Fruit fly (Drosophila melanogaster) whole organism, embryonic: ENCODE data around the gene NELF-B.

ENCODE experiments used
- Aef1 ChIP-seq: fragments of 200-800 bp; sonication (Bioruptor generic); IDR thresholded peaks from 3 replicates; pipeline ENCODE4 v1.3.6; 2022; ENCODE audit warnings: missing biosample characterization, missing genetic modification characterization
- Atf3 ChIP-seq: fragments of 200-800 bp; sonication (Bioruptor generic); optimal IDR thresholded peaks from 3 replicates; lab custom pipeline; 2016; ENCODE audit warnings: missing biosample characterization, missing genetic modification characterization
- CG10959 ChIP-seq: fragments of 200-800 bp; sonication (Bioruptor generic); IDR thresholded peaks from 2 replicates; pipeline ENCODE4 v1.3.6; 2022; ENCODE audit warnings: missing biosample characterization, missing genetic modification characterization
- CG11247 ChIP-seq: fragments of 200-800 bp; sonication (Bioruptor generic); IDR thresholded peaks from 2 replicates; pipeline ENCODE4 v1.3.6; 2022; ENCODE audit warnings: missing biosample characterization, missing genetic modification characterization
- CG11696 ChIP-seq: fragments of 200-800 bp; sonication (Bioruptor generic); IDR thresholded peaks from 2 replicates; pipeline ENCODE4 v1.3.6; 2022; ENCODE audit warnings: missing biosample characterization, missing genetic modification characterization
- CG14441 ChIP-seq: fragments of 200-800 bp; sonication (Bioruptor generic); IDR thresholded peaks from 2 replicates; pipeline ENCODE4 v1.3.6; 2022; ENCODE audit warnings: missing biosample characterization, missing genetic modification characterization
- CG14667 ChIP-seq: fragments of 200-800 bp; sonication (Bioruptor generic); IDR thresholded peaks from 2 replicates; pipeline ENCODE4 v1.3.6; 2022; ENCODE audit warnings: missing biosample characterization, missing genetic modification characterization
- CG15269 ChIP-seq: fragments of 200-800 bp; sonication (Bioruptor generic); optimal IDR thresholded peaks from 2 replicates; lab custom pipeline; 2018; ENCODE audit warnings: missing biosample characterization, mild to moderate bottlenecking, missing genetic modification characterization, moderate library complexity
- CG15601 ChIP-seq: fragments of 200-800 bp; sonication (Bioruptor generic); optimal IDR thresholded peaks from 3 replicates; lab custom pipeline; 2019; ENCODE audit warnings: missing biosample characterization, mild to moderate bottlenecking, missing genetic modification characterization, moderate library complexity
- CG15696 ChIP-seq: fragments of 200-800 bp; sonication (Bioruptor generic); optimal IDR thresholded peaks from 2 replicates; lab custom pipeline; 2019; ENCODE audit warnings: missing biosample characterization, mild to moderate bottlenecking, missing genetic modification characterization, moderate library complexity
- CG2116 ChIP-seq: fragments of 200-800 bp; sonication (Bioruptor generic); optimal IDR thresholded peaks from 3 replicates; lab custom pipeline; 2018; ENCODE audit warnings: missing biosample characterization, mild to moderate bottlenecking, missing genetic modification characterization
- CG2199 ChIP-seq: fragments of 200-800 bp; sonication (Bioruptor generic); IDR thresholded peaks from 3 replicates; pipeline ENCODE4 v1.3.6; 2022; ENCODE audit warnings: missing biosample characterization, missing genetic modification characterization
- CG30020 ChIP-seq: fragments of 200-800 bp; optimal IDR thresholded peaks from 2 replicates; lab custom pipeline; 2019; ENCODE audit warnings: missing biosample characterization, mild to moderate bottlenecking, missing genetic modification characterization, moderate library complexity
- CG31441 ChIP-seq: fragments of 200-800 bp; sonication (Bioruptor generic); IDR thresholded peaks from 2 replicates; pipeline ENCODE4 v1.3.6; 2022; ENCODE audit warnings: missing biosample characterization, missing genetic modification characterization
- CG33213 ChIP-seq: fragments of 200-800 bp; sonication (Bioruptor generic); optimal IDR thresholded peaks from 3 replicates; lab custom pipeline; 2016; ENCODE audit warnings: missing biosample characterization, missing genetic modification characterization
- CG6254 ChIP-seq: fragments of 200-800 bp; sonication (Bioruptor generic); optimal IDR thresholded peaks from 3 replicates; lab custom pipeline; 2017; ENCODE audit warnings: mild to moderate bottlenecking, missing biosample characterization, missing genetic modification reagents, missing genetic modification characterization
- CG6683 ChIP-seq: fragments of 200-800 bp; sonication (Bioruptor generic); optimal IDR thresholded peaks from 2 replicates; lab custom pipeline; 2017; ENCODE audit warnings: missing biosample characterization, mild to moderate bottlenecking, missing genetic modification characterization, missing genetic modification reagents
- CG6813 ChIP-seq: fragments of 200-800 bp; sonication (Bioruptor generic); optimal IDR thresholded peaks from 2 replicates; lab custom pipeline; 2017; ENCODE audit warnings: missing biosample characterization, missing genetic modification characterization, mild to moderate bottlenecking, moderate library complexity, missing genetic modification reagents
- CG9727 ChIP-seq: fragments of 200-800 bp; sonication (Bioruptor generic); optimal IDR thresholded peaks from 3 replicates; lab custom pipeline; 2017; ENCODE audit warnings: missing biosample characterization, mild to moderate bottlenecking, missing genetic modification characterization
- Deaf1 ChIP-seq: fragments of 200-800 bp; optimal IDR thresholded peaks from 3 replicates; lab custom pipeline; 2019; ENCODE audit warnings: missing biosample characterization, mild to moderate bottlenecking, missing genetic modification characterization, moderate library complexity
- Doc2 ChIP-seq: fragments of 200-800 bp; sonication (Bioruptor generic); IDR thresholded peaks from 2 replicates; pipeline ENCODE4 v1.3.6; 2022; ENCODE audit warnings: missing biosample characterization, missing genetic modification characterization
- ERR ChIP-seq: fragments of 200-800 bp; sonication (Bioruptor generic); optimal IDR thresholded peaks from 2 replicates; lab custom pipeline; 2016; ENCODE audit warnings: missing biosample characterization, missing genetic modification characterization
- Ets65A ChIP-seq: fragments of 200-800 bp; sonication (Bioruptor generic); peaks from one replicate; lab custom pipeline; 2016; ENCODE audit warnings: missing biosample characterization, missing genetic modification characterization
- HLH54F ChIP-seq: fragments of 200-800 bp; sonication (Bioruptor generic); optimal IDR thresholded peaks from 3 replicates; lab custom pipeline; 2016; ENCODE audit warnings: missing biosample characterization, missing genetic modification characterization
- Jarid2 ChIP-seq: fragments of 200-800 bp; sonication (Bioruptor generic); optimal IDR thresholded peaks from 3 replicates; lab custom pipeline; 2017; ENCODE audit warnings: mild to moderate bottlenecking, missing biosample characterization, missing genetic modification reagents, missing genetic modification characterization
- Med ChIP-seq: fragments of 200-800 bp; sonication (Bioruptor generic); peaks from one replicate; lab custom pipeline; 2016; ENCODE audit warnings: missing biosample characterization, missing genetic modification characterization, mild to moderate bottlenecking, inconsistent platforms, moderate library complexity
- Pdp1 ChIP-seq, 2 experiments: fragments of 200-800 bp; sonication (Bioruptor generic); optimal IDR thresholded peaks; 3 replicates each; lab custom pipeline; 2016; ENCODE audit warnings: missing biosample characterization in 2 of 2, missing genetic modification characterization in 2 of 2, mild to moderate bottlenecking in 1 of 2, moderate library complexity in 1 of 2
- Ptx1 ChIP-seq: fragments of 200-800 bp; sonication (Bioruptor generic); IDR thresholded peaks from 2 replicates; pipeline ENCODE4 v1.3.6; 2022; ENCODE audit warnings: missing biosample characterization, missing genetic modification characterization
- Sry-δ ChIP-seq: fragments of 200-800 bp; sonication (Bioruptor generic); optimal IDR thresholded peaks from 2 replicates; lab custom pipeline; 2016; ENCODE audit warnings: missing biosample characterization, missing genetic modification characterization
- Taf1 ChIP-seq: fragments of 200-800 bp; sonication (Bioruptor generic); IDR thresholded peaks from 2 replicates; pipeline ENCODE4 v1.3.6; 2022; ENCODE audit warnings: missing biosample characterization, missing genetic modification characterization
- Trl ChIP-seq, 3 experiments: fragments of >200 bp in 2 of 3; fragments of 200-800 bp in 1 of 3; sonication (Bioruptor generic) in 1 of 3; optimal IDR thresholded peaks; 2 replicates in 1 of 3; 3 replicates in 2 of 3; lab custom pipeline; 2016 to 2017; ENCODE audit warnings: missing biosample characterization in 1 of 3, missing genetic modification characterization in 1 of 3
- abd-A ChIP-seq: fragments of 200-800 bp; sonication (Bioruptor generic); optimal IDR thresholded peaks from 3 replicates; lab custom pipeline; 2019; ENCODE audit warnings: missing biosample characterization, mild to moderate bottlenecking, missing genetic modification characterization, moderate library complexity
- bowl ChIP-seq: fragments of 200-800 bp; sonication (Bioruptor generic); IDR thresholded peaks from 2 replicates; pipeline ENCODE4 v1.3.6; 2022; ENCODE audit warnings: missing biosample characterization, missing genetic modification characterization
- cato ChIP-seq: fragments of 200-800 bp; sonication (Bioruptor generic); optimal IDR thresholded peaks from 2 replicates; lab custom pipeline; 2016; ENCODE audit warnings: missing biosample characterization, missing genetic modification characterization, borderline replicate concordance
- disco-r ChIP-seq: fragments of 200-800 bp; sonication (Bioruptor generic); optimal IDR thresholded peaks from 2 replicates; lab custom pipeline; 2016; ENCODE audit warnings: missing biosample characterization, missing genetic modification characterization
- insv ChIP-seq, 2 experiments: fragments of 200-800 bp; sonication (Bioruptor generic); optimal IDR thresholded peaks; 3 replicates each; lab custom pipeline; 2016 to 2018; ENCODE audit warnings: missing biosample characterization in 2 of 2, missing genetic modification characterization in 2 of 2
- inv ChIP-seq: fragments of 200-800 bp; sonication (Bioruptor generic); IDR thresholded peaks from 2 replicates; pipeline ENCODE4 v1.3.6; 2022; ENCODE audit warnings: missing biosample characterization, missing genetic modification characterization; ENCODE audit not compliant: partially characterized antibody
- jumu ChIP-seq: fragments of 200-800 bp; sonication (Bioruptor generic); optimal IDR thresholded peaks from 3 replicates; lab custom pipeline; 2016; ENCODE audit warnings: missing biosample characterization, missing genetic modification characterization
- lola ChIP-seq, 3 experiments: fragments of >200 bp in 2 of 3; fragments of 200-800 bp in 1 of 3; sonication (Bioruptor generic) in 1 of 3; optimal IDR thresholded peaks; 2 replicates each; lab custom pipeline; 2017 to 2019; ENCODE audit warnings: missing biosample characterization in 3 of 3, missing genetic modification characterization in 3 of 3, mild to moderate bottlenecking in 1 of 3, moderate library complexity in 1 of 3
- maf-S ChIP-seq: fragments of 200-800 bp; sonication (Bioruptor generic); optimal IDR thresholded peaks from 2 replicates; lab custom pipeline; 2016; ENCODE audit warnings: missing biosample characterization, missing genetic modification characterization
- nom ChIP-seq: fragments of 200-800 bp; sonication (Bioruptor generic); optimal IDR thresholded peaks from 2 replicates; lab custom pipeline; 2017; ENCODE audit warnings: missing biosample characterization, missing genetic modification characterization, mild to moderate bottlenecking, moderate library complexity, missing genetic modification reagents
- org-1 ChIP-seq: fragments of 200-800 bp; sonication (Bioruptor generic); optimal IDR thresholded peaks from 2 replicates; lab custom pipeline; 2017; ENCODE audit warnings: missing biosample characterization, missing genetic modification characterization
- pros ChIP-seq: fragments of 200-800 bp; sonication (Bioruptor generic); optimal IDR thresholded peaks from 3 replicates; lab custom pipeline; 2019; ENCODE audit warnings: missing biosample characterization, mild to moderate bottlenecking, missing genetic modification characterization, moderate library complexity
- pzg ChIP-seq: fragments of 200-800 bp; sonication (Bioruptor generic); optimal IDR thresholded peaks from 3 replicates; lab custom pipeline; 2018; ENCODE audit warnings: missing biosample characterization, mild to moderate bottlenecking, missing genetic modification characterization, moderate library complexity
- sr ChIP-seq: fragments of 200-800 bp; sonication (Bioruptor generic); IDR thresholded peaks from 3 replicates; pipeline ENCODE4 v1.3.6; 2022; ENCODE audit warnings: missing biosample characterization, missing genetic modification characterization
- ssp ChIP-seq: fragments of 200-800 bp; sonication (Bioruptor generic); IDR thresholded peaks from 2 replicates; pipeline ENCODE4 v1.3.6; 2022; ENCODE audit warnings: missing biosample characterization, missing genetic modification characterization
- z ChIP-seq: fragments of 200-800 bp; sonication (Bioruptor generic); IDR thresholded peaks from 3 replicates; pipeline ENCODE4 v1.3.6; 2022; ENCODE audit warnings: missing biosample characterization, missing genetic modification characterization

Gene NELF-B

dm6 chrX:7705175-7706097, 22.7 kb downstream of the NELF-B start (continued):
- TF ChIP-seq CG33213 (GFP tag; lab: Kevin White, UChicago) = peak; percentile 26
- peak; percentile 96 for TF ChIP-seq Ets65A (GFP tag; lab: Kevin White, UChicago)
- peak; percentile 81 to 89 for TF ChIP-seq Pdp1 (GFP tag; optimal IDR thresholded peaks at IDR 0.05; lab: Kevin White, UChicago)
- peak; percentile 26 for TF ChIP-seq abd-A (tag; lab: Kevin White, UChicago)
- peak; percentile 83 for TF ChIP-seq Deaf1 (tag; lab: Kevin White, UChicago)
- no peak for TF ChIP-seq inv (GFP tag; lab: Robert Waterston, UW)
- 0 out of 3 replicates have a peak, but pooled peaks have one; percentile 28 for TF ChIP-seq z
- TF ChIP-seq pros (GFP tag; lab: Kevin White, UChicago) = peak; percentile 15
- peak; percentile 79 for TF ChIP-seq ssp (GFP tag; lab: Robert Waterston, UW)
- TF ChIP-seq CG31441 (GFP tag; lab: Robert Waterston, UW) = peak; percentile 98
- TF ChIP-seq Sry-δ (GFP tag; lab: Kevin White, UChicago) = peak; percentile 26
- TF ChIP-seq CG11696 = peak; percentile 52; the same call in 1 of the 2 replicates
- peak; percentile 13 for TF ChIP-seq pzg
- peak; percentile 65; the same call in 1 of the 2 replicates for TF ChIP-seq bowl (GFP tag; lab: Robert Waterston, UW)
- TF ChIP-seq CG11247 (GFP tag; lab: Robert Waterston, UW) = peak; percentile 69; the same call in 1 of the 2 replicates
- TF ChIP-seq Taf1 (GFP tag; lab: Robert Waterston, UW) = peak; percentile 78
- peak; percentile 60 for TF ChIP-seq disco-r (GFP tag; lab: Kevin White, UChicago)
- peak; percentile 89 for TF ChIP-seq Ptx1 (GFP tag; lab: Robert Waterston, UW)
- TF ChIP-seq CG15269 (tag; lab: Kevin White, UChicago) = peak; percentile 95
- peak; percentile 78 for TF ChIP-seq CG14667
- TF ChIP-seq lola (GFP tag; optimal IDR thresholded peaks at IDR 0.05; lab: Kevin White, UChicago) = peak in 1 of 3 experiments; percentile 94
- TF ChIP-seq CG2199 (GFP tag; lab: Robert Waterston, UW) = no peak
- TF ChIP-seq ERR (GFP tag; lab: Kevin White, UChicago) = peak; percentile 45
- TF ChIP-seq jumu = peak; percentile 75
- peak; percentile 92 for TF ChIP-seq CG15601 (tag; lab: Kevin White, UChicago)
- TF ChIP-seq Jarid2 (GFP tag; lab: Kevin White, UChicago) = peak; percentile 80
- TF ChIP-seq CG30020 = peak; percentile 73
- peak; percentile 87 for TF ChIP-seq CG15696 (tag; lab: Kevin White, UChicago)
- TF ChIP-seq CG10959 = peak; percentile 66; the same call in 1 of the 2 replicates
- peak; percentile 91 for TF ChIP-seq CG6683 (GFP tag; lab: Kevin White, UChicago)
- peak; percentile 95 for TF ChIP-seq org-1
- TF ChIP-seq sr (GFP tag; lab: Robert Waterston, UW) = peak; percentile 52; the same call in 1 of the 3 replicates
- peak; percentile 55 for TF ChIP-seq maf-S (GFP tag; lab: Kevin White, UChicago)
- TF ChIP-seq nom (GFP tag; lab: Kevin White, UChicago) = peak; percentile 7
- TF ChIP-seq HLH54F (GFP tag; lab: Kevin White, UChicago) = peak; percentile 86
- TF ChIP-seq CG9727 = peak; percentile 98
- peak; percentile 88 for TF ChIP-seq CG6254 (GFP tag; lab: Kevin White, UChicago)
- peak; percentile 87 for TF ChIP-seq CG6813 (GFP tag; lab: Kevin White, UChicago)
- peak; percentile 96 for TF ChIP-seq Med (GFP tag; lab: Kevin White, UChicago)
- TF ChIP-seq insv (GFP tag; optimal IDR thresholded peaks at IDR 0.05; lab: Kevin White, UChicago) = no peak
- peak; percentile 88 to 91 for TF ChIP-seq Trl (optimal IDR thresholded peaks at IDR 0.05; lab: Kevin White, UChicago)
- peak; percentile 42 for TF ChIP-seq Trl (GFP tag; optimal IDR thresholded peaks at IDR 0.05; lab: Kevin White, UChicago)
- TF ChIP-seq Aef1 (GFP tag; lab: Robert Waterston, UW) = peak; percentile 84; the same call in 1 of the 3 replicates
- peak; percentile 84 for TF ChIP-seq CG14441 (GFP tag; lab: Robert Waterston, UW)
- TF ChIP-seq cato (GFP tag; lab: Kevin White, UChicago) = peak; percentile 92
- TF ChIP-seq CG2116 (GFP tag; lab: Kevin White, UChicago) = peak; percentile 65
- 0 out of 2 replicates have a peak, but pooled peaks have one; percentile 31 for TF ChIP-seq Doc2 (GFP tag; lab: Robert Waterston, UW)
- TF ChIP-seq Atf3 (GFP tag; lab: Kevin White, UChicago) = peak; percentile 63
